Worm (Caenorhabditis elegans): Measurements from ENCODE around the gene C07E3.8.

The C07E3.8 gene

ce11 chrII:10395303-10395757 is 43.3 kb downstream of the C07E3.8 start, which contains the start of gene T09F3.4 (continued):
- TF ChIP-seq lin-35 (GFP tag; optimal IDR thresholded peaks at IDR 0.05) (peak in 1 of 3 experiments; percentile 38), T07F8.4 (tag; optimal IDR thresholded peaks at IDR 0.05) (no peak), rcor-1 (GFP tag; IDR thresholded peaks at IDR 0.05) (peak; percentile 72), lag-1 (GFP tag; IDR thresholded peaks at IDR 0.05) (no peak), C17E4.6 (GFP tag; IDR thresholded peaks at IDR 0.05) (no peak), F52B5.7 (tag; optimal IDR thresholded peaks at IDR 0.05) (no peak), nfyb-1 (GFP tag; IDR thresholded peaks at IDR 0.05) (no peak), hmg-1.2 (GFP tag; IDR thresholded peaks at IDR 0.05) (peak; percentile 45), repo-1 (tag; optimal IDR thresholded peaks at IDR 0.05) (no peak), cebp-2 (GFP tag; IDR thresholded peaks at IDR 0.05) (no peak), snpc-1.3 (tag; optimal IDR thresholded peaks at IDR 0.05; ENCODE audit: insufficient read depth) (no peak), hmg-20 (GFP tag; IDR thresholded peaks at IDR 0.05) (no peak), efl-1 (GFP tag; optimal IDR thresholded peaks at IDR 0.05) (peak; percentile 46), ceh-91 (GFP tag; IDR thresholded peaks at IDR 0.05) (0 out of 2 replicates have a peak, but pooled peaks have one; percentile 19), K12H6.12 (tag; optimal IDR thresholded peaks at IDR 0.05) (no peak), Y67H2A.10 (GFP tag; conservative IDR thresholded peaks at IDR 0.05) (no peak), sea-2 (GFP tag; IDR thresholded peaks at IDR 0.05) (no peak), lin-26 (GFP tag; IDR thresholded peaks at IDR 0.05) (peak; percentile 9; the same call in 1 of the 2 replicates), madf-10 (tag; optimal IDR thresholded peaks at IDR 0.05) (peak; percentile 39), T26A5.8 (tag; optimal IDR thresholded peaks at IDR 0.05) (no peak), sptf-2 (GFP tag; optimal IDR thresholded peaks at IDR 0.05) (no peak), akir-1 (GFP tag; optimal IDR thresholded peaks at IDR 0.05) (no peak), B0035.1 (tag; optimal IDR thresholded peaks at IDR 0.05) (no peak), Y53F4B.3 (GFP tag; IDR thresholded peaks at IDR 0.05) (no peak), mxl-1 (tag; optimal IDR thresholded peaks at IDR 0.05) (no peak), mel-28 (tag; optimal IDR thresholded peaks at IDR 0.05; ENCODE audit: borderline replicate concordance) (no peak), D2030.7 (GFP tag; IDR thresholded peaks at IDR 0.05) (peak; percentile 81), ZK185.1 (tag; optimal IDR thresholded peaks at IDR 0.05; ENCODE audit: poor library complexity, severe bottlenecking) (peak; percentile 76), unc-62 (GFP tag; optimal IDR thresholded peaks at IDR 0.05) (no peak), K11D2.4 (GFP tag; IDR thresholded peaks at IDR 0.05) (no peak), nhr-90 (tag; optimal IDR thresholded peaks at IDR 0.05) (no peak), zim-3 (tag; optimal IDR thresholded peaks at IDR 0.05) (no peak), attf-6 (GFP tag; IDR thresholded peaks at IDR 0.05) (peak; percentile 63), F49E8.2 (tag; optimal IDR thresholded peaks at IDR 0.05; ENCODE audit: insufficient read depth) (no peak), tbp1 (GFP tag; optimal IDR thresholded peaks at IDR 0.05) (peak; percentile 40), ceh-58 (GFP tag; IDR thresholded peaks at IDR 0.05) (no peak), ceh-79 (tag; optimal IDR thresholded peaks at IDR 0.05) (no peak), athp-1 (tag; optimal IDR thresholded peaks at IDR 0.05) (peak; percentile 61), B0261.1 (tag; optimal IDR thresholded peaks at IDR 0.05) (no peak), F22D6.2 (tag; optimal IDR thresholded peaks at IDR 0.05) (no peak), sdz-38 (tag; optimal IDR thresholded peaks at IDR 0.05) (no peak), C06A6.2 (GFP tag; conservative IDR thresholded peaks at IDR 0.05) (no peak), egl-44 (GFP tag; IDR thresholded peaks at IDR 0.05) (0 out of 2 replicates have a peak, but pooled peaks have one; percentile 8), ceh-40 (GFP tag; IDR thresholded peaks at IDR 0.05) (no peak), let-607 (tag; optimal IDR thresholded peaks at IDR 0.05) (no peak), fkh-3 (tag; optimal IDR thresholded peaks at IDR 0.05) (no peak), cebp-1 (GFP tag; IDR thresholded peaks at IDR 0.05) (no peak), cebp-1 (tag; optimal IDR thresholded peaks at IDR 0.05) (peak; percentile 53), dpff-1 (tag; optimal IDR thresholded peaks at IDR 0.05) (no peak), Y56A3A.18 (GFP tag; IDR thresholded peaks at IDR 0.05) (no peak)

Data from whole organism, young adult.